Worm (Caenorhabditis elegans) whole organism, L4/young adult: ENCODE results near the gene ivph-3.

Experiments used
- W03F9.2 ChIP-seq: fragments of 150-350 bp; optimal IDR thresholded peaks from 2 replicates; lab custom pipeline; 2014; ENCODE audit warnings: missing biosample characterization, missing genetic modification characterization
- dao-5 ChIP-seq: sonication (generic microtip); optimal IDR thresholded peaks from 2 replicates; lab custom pipeline; 2016; ENCODE audit warnings: missing genotype, missing genetic modification characterization, moderate library complexity, missing compliant biosample characterization
- him-1 ChIP-seq: sonication (generic microtip); optimal IDR thresholded peaks from 2 replicates; lab custom pipeline; 2016; ENCODE audit warnings: missing genotype, missing genetic modification reagents, missing genetic modification characterization, missing compliant biosample characterization

- TF ChIP-seq him-1 (tag; lab: Kevin White, UChicago), result no peak
- no peak for TF ChIP-seq dao-5 (tag; lab: Kevin White, UChicago)
- no peak for TF ChIP-seq W03F9.2 (tag; lab: Kevin White, UChicago)
Observed at ce11 chrIV:3095995-3096544, 42.5 kb downstream of the ivph-3 start.
